Fruit fly (Drosophila melanogaster) whole organism, prepupa: ENCODE data around the gene CG6661.

Experiments used
- CG16779 ChIP-seq: fragments of 200-800 bp; sonication (Bioruptor generic); optimal IDR thresholded peaks from 3 replicates; lab custom pipeline; 2017; ENCODE audit warnings: missing biosample characterization, mild to moderate bottlenecking, missing genetic modification characterization
- Eip93F ChIP-seq: fragments of 200-800 bp; sonication (Bioruptor generic); optimal IDR thresholded peaks from 2 replicates; lab custom pipeline; 2016; ENCODE audit warnings: missing biosample characterization, mild to moderate bottlenecking, missing genetic modification characterization
- fd85E ChIP-seq: fragments of 200-800 bp; sonication (Bioruptor generic); optimal IDR thresholded peaks from 3 replicates; lab custom pipeline; 2016; ENCODE audit warnings: missing biosample characterization, missing genetic modification characterization
- net ChIP-seq: fragments of 200-800 bp; sonication (Bioruptor generic); optimal IDR thresholded peaks from 3 replicates; lab custom pipeline; 2016; ENCODE audit warnings: missing biosample characterization, missing genetic modification characterization

DNA sequence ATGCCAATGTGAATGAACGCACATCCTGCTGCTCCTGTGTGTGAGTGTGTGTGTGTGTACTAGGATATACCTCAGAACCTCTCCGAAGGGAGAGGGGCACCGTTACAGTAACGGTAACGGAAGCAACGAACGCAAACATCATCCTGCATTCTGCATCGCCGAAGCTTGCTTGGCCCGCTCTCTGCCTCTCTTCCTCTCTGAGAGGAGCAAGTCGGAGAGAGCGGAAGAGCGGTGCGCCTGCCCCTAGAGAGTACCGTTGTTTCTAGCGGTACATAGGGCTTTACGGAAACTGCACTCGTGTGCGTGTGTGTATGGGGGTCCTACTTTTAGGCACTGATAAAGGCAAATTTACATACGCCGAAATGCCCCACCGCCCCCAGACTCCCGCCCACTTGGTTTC lies 43.3 kb upstream of the CG6661 start:
- no peak for TF ChIP-seq CG16779
- no peak for TF ChIP-seq fd85E (GFP tag; lab: Kevin White, UChicago)
- no peak for TF ChIP-seq Eip93F
- no peak for TF ChIP-seq net (GFP tag; lab: Kevin White, UChicago)
